Fruit fly (Drosophila melanogaster): ENCODE measurements around the gene CG32591.
A peak's percentile ranks its signal among the peaks of the same experiment; 100 is the strongest.

Gene CG32591

dm6 chrX:14952845-14953720 is 24.3 kb upstream of the CG32591 start, which contains the start of gene pdgy (continued):
- no peak for TF ChIP-seq CG15479 (GFP tag; optimal IDR thresholded peaks at IDR 0.05)
- no peak for TF ChIP-seq stc (GFP tag; IDR thresholded peaks at IDR 0.05)
- peak; percentile 39 for TF ChIP-seq D19A (tag; optimal IDR thresholded peaks at IDR 0.05)
- no peak; the same call in 2 of the 3 replicates for TF ChIP-seq otp (GFP tag; IDR thresholded peaks at IDR 0.05)
- TF ChIP-seq CG9437 (GFP tag; optimal IDR thresholded peaks at IDR 0.05), result peak; percentile 51
- TF ChIP-seq scrt (GFP tag; optimal IDR thresholded peaks at IDR 0.05), result peak; percentile 23
- TF ChIP-seq Meics (GFP tag; optimal IDR thresholded peaks at IDR 0.05), result no peak
- no peak for TF ChIP-seq CG4617 (GFP tag; optimal IDR thresholded peaks at IDR 0.05; ENCODE audit: borderline replicate concordance)
- no peak for TF ChIP-seq CG4730 (GFP tag; IDR thresholded peaks at IDR 0.05)
- TF ChIP-seq Ada2b (GFP tag; IDR thresholded peaks at IDR 0.05), result no peak
- TF ChIP-seq ro (GFP tag; IDR thresholded peaks at IDR 0.05), result no peak
- TF ChIP-seq zfh1 (GFP tag; IDR thresholded peaks at IDR 0.05), result no peak
- TF ChIP-seq ewg (GFP tag; optimal IDR thresholded peaks at IDR 0.05), result peak; percentile 24
- TF ChIP-seq nom (GFP tag; optimal IDR thresholded peaks at IDR 0.05), result peak; percentile 100
- no peak for TF ChIP-seq Gug (GFP tag; IDR thresholded peaks at IDR 0.05)
- peak; percentile 24 for TF ChIP-seq CG6254 (GFP tag; optimal IDR thresholded peaks at IDR 0.05)
- peak; percentile 49 for TF ChIP-seq lab (GFP tag; optimal IDR thresholded peaks at IDR 0.05)
- TF ChIP-seq CG12659 (GFP tag; optimal IDR thresholded peaks at IDR 0.05), result no peak
- TF ChIP-seq cg (GFP tag; optimal IDR thresholded peaks at IDR 0.05), result no peak
- TF ChIP-seq CG8290 (GFP tag; optimal IDR thresholded peaks at IDR 0.05), result no peak
- peak in 1 of 2 experiments; percentile 55 for TF ChIP-seq CG8290 (tag; optimal IDR thresholded peaks at IDR 0.05)
- TF ChIP-seq Dfd (GFP tag; optimal IDR thresholded peaks at IDR 0.05), result no peak
- no peak for TF ChIP-seq CG18619 (GFP tag; optimal IDR thresholded peaks at IDR 0.05)
- no peak for TF ChIP-seq CG42726 (GFP tag; IDR thresholded peaks at IDR 0.05; ENCODE audit: partially characterized antibody)
- TF ChIP-seq esg (GFP tag; conservative IDR thresholded peaks at IDR 0.05), result no peak
- no peak for TF ChIP-seq CG12155 (GFP tag; optimal IDR thresholded peaks at IDR 0.05)
- TF ChIP-seq Med (GFP tag), result peak; percentile 88
- TF ChIP-seq bowl (GFP tag; IDR thresholded peaks at IDR 0.05), result 0 out of 2 replicates have a peak, but pooled peaks have one; percentile 21
- peak; percentile 43; the same call in 1 of the 3 replicates for TF ChIP-seq sr (GFP tag; IDR thresholded peaks at IDR 0.05)
- no peak for TF ChIP-seq hb (GFP tag; IDR thresholded peaks at IDR 0.05; ENCODE audit: partially characterized antibody)
- 0 out of 2 replicates have a peak, but pooled peaks have one; percentile 9 for TF ChIP-seq Xrp1 (GFP tag; IDR thresholded peaks at IDR 0.05)
- no peak for TF ChIP-seq HmgD (GFP tag; optimal IDR thresholded peaks at IDR 0.05)
- peak; percentile 30; the same call in 1 of the 2 replicates for TF ChIP-seq Rfx (GFP tag; IDR thresholded peaks at IDR 0.05)
- TF ChIP-seq CG8924 (tag; optimal IDR thresholded peaks at IDR 0.05), result no peak
- TF ChIP-seq Mrtf (GFP tag; IDR thresholded peaks at IDR 0.05), result no peak
- TF ChIP-seq CHES-1-like (GFP tag; optimal IDR thresholded peaks at IDR 0.05), result no peak
- no peak for TF ChIP-seq danr (GFP tag; IDR thresholded peaks at IDR 0.05)
- TF ChIP-seq Oli (tag; optimal IDR thresholded peaks at IDR 0.05), result no peak
- no peak for TF ChIP-seq croc (GFP tag; conservative IDR thresholded peaks at IDR 0.05)
- no peak for TF ChIP-seq Fer2 (tag; optimal IDR thresholded peaks at IDR 0.05)
- no peak for TF ChIP-seq CG16815 (GFP tag; optimal IDR thresholded peaks at IDR 0.05)
- TF ChIP-seq CG34422 (GFP tag; IDR thresholded peaks at IDR 0.05), result 0 out of 3 replicates have a peak, but pooled peaks have one; percentile 30
- TF ChIP-seq Dip3 (GFP tag; optimal IDR thresholded peaks at IDR 0.05), result no peak
- no peak for TF ChIP-seq dmrt99B (tag; optimal IDR thresholded peaks at IDR 0.05)
- TF ChIP-seq CG12299 (tag; optimal IDR thresholded peaks at IDR 0.05), result no peak
- peak; percentile 18 for TF ChIP-seq CG13894 (tag; optimal IDR thresholded peaks at IDR 0.05)
- no peak for TF ChIP-seq ato (GFP tag; IDR thresholded peaks at IDR 0.05; ENCODE audit: partially characterized antibody)
- TF ChIP-seq ems (GFP tag; optimal IDR thresholded peaks at IDR 0.05), result no peak
- no peak for TF ChIP-seq slou (GFP tag; optimal IDR thresholded peaks at IDR 0.05)
